Worm (Caenorhabditis elegans): ENCODE data around the gene F09E5.7.

ce11 chrII:5377467-5378238 lies 25.8 kb downstream of the F09E5.7 start, which contains the start of gene prdx-2:
- TF ChIP-seq ama-1 (optimal IDR thresholded peaks at IDR 0.05) (no peak), ceh-6 (GFP tag; optimal IDR thresholded peaks at IDR 0.05) (no peak), fkh-10 (GFP tag; optimal IDR thresholded peaks at IDR 0.05) (no peak), pat-9 (tag; optimal IDR thresholded peaks at IDR 0.05) (no peak)
